Worm (Caenorhabditis elegans): ENCODE results near the gene F54E2.9.

The F54E2.9 gene

DNA sequence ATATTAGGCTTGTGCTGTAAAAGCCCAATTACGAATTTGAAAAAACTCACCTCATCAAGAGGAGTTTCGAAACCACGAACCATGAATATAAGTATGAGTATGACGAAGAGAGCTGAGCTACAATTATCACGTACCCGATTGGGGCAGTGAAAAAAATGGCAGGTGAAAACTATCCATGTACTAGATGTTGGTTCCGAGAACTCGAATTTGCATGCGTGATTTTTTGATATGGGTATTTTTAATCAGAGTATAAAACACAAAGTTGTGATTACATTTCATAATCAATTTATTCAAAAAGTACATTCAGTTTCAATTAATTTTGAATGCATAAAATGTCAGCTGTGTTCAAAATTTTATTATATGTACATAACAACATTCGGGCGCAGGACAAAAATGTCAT is at the start of gene F54E2.9:
Gene F54E2.9, minus strand, starts transcription at position 132 of the 400 bp plus-strand sequence.
- TF ChIP-seq W03F9.2 (tag; optimal IDR thresholded peaks at IDR 0.05) (no peak), dao-5 (tag; optimal IDR thresholded peaks at IDR 0.05) (no peak), him-1 (tag; optimal IDR thresholded peaks at IDR 0.05) (no peak)

DNA sequence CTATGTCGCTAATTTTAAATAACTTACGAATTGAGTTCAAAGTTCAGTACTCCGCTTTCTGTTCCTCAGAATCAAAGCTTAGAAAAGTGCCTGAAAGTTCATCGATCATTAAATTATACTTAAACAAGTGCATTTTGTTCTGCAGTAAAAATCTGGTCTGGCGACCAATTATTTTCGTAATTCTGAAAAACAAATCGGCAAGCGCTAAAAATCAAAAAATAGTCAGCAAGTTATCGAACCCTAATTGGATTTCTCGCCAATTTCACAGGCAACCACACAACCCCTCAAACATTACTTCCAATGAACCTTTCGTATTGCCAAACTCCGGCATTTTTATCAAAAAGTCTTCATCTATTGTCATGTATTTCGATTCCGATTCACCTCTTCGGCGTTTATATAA is 49.2 kb upstream of the F54E2.9 start, which contains the start of gene srh-272:
Gene srh-272, plus strand, starts transcription at position 301 of the 400 bp plus-strand sequence.
- TF ChIP-seq him-1 (tag; optimal IDR thresholded peaks at IDR 0.05) (no peak), dao-5 (tag; optimal IDR thresholded peaks at IDR 0.05) (no peak), W03F9.2 (tag; optimal IDR thresholded peaks at IDR 0.05) (no peak)

- no peak for TF ChIP-seq him-1 (tag; optimal IDR thresholded peaks at IDR 0.05)
- TF ChIP-seq W03F9.2 (tag; optimal IDR thresholded peaks at IDR 0.05), result no peak
- TF ChIP-seq dao-5 (tag; optimal IDR thresholded peaks at IDR 0.05), result no peak
Observed at ce11 chrV:2861505-2861904, 47.7 kb upstream of the F54E2.9 start, which contains the start of gene srh-270. srh-270 (minus strand) TSS chrV:2861605.

DNA sequence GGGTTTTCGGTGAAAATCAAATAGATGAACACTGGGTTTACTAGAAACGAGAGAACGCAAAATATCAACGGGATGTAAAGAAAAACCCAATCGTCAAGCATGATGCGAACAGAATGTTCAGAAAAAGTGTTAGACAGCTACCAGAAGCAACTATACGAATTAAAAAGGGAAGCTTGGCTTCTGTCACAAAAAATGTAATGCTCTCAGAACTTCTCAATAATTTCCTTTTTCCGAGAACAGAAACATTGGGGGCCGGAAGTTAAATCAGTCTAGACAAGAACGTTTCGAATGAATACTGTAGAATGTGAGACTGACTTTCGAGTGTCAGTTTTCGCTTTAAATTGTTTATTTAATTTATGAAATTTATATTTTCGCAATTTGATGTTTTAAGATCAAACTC is 46.0 kb upstream of the F54E2.9 start, which contains the start of gene srj-54:
Gene srj-54, minus strand, starts transcription at position 101 of the 400 bp plus-strand sequence.
- no peak for TF ChIP-seq dao-5 (tag; optimal IDR thresholded peaks at IDR 0.05)
- no peak for TF ChIP-seq him-1 (tag; optimal IDR thresholded peaks at IDR 0.05)
- no peak for TF ChIP-seq W03F9.2 (tag; optimal IDR thresholded peaks at IDR 0.05)

- TF ChIP-seq W03F9.2 (tag; optimal IDR thresholded peaks at IDR 0.05) (no peak), dao-5 (tag; optimal IDR thresholded peaks at IDR 0.05) (no peak)
Observed at ce11 chrV:2857842-2858241, 44.1 kb upstream of the F54E2.9 start, which contains the start of gene srj-55. srj-55 (minus strand) TSS chrV:2857942.

DNA sequence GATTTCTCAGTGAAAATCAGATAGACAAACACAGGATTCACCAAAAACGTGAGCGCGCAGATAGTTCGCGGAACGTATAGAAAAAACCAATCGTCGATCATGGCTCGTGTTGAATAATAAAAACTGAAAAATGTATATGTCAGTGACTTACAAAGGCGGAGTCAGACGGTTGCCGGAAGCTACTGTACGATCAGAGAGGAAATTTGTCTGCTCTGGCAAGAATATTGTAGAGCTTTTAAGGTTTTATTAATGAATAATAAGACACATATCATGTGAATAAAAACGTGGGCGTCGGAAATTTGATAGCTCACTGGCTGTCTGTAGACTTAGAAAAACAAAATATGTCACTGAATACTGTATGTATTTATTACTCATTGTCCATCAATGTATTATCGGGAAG is 41.7 kb upstream of the F54E2.9 start, which contains the start of gene srj-57:
Gene srj-57, minus strand, starts transcription at position 101 of the 400 bp plus-strand sequence.
- TF ChIP-seq W03F9.2 (tag; optimal IDR thresholded peaks at IDR 0.05) (no peak), him-1 (tag; optimal IDR thresholded peaks at IDR 0.05) (no peak), dao-5 (tag; optimal IDR thresholded peaks at IDR 0.05) (no peak)

ce11 chrV:2849071-2849470 is 35.3 kb upstream of the F54E2.9 start, which contains the start of gene ugt-53:
ugt-53 (plus strand) TSS chrV:2849343.
- TF ChIP-seq W03F9.2 (tag; optimal IDR thresholded peaks at IDR 0.05) (no peak), him-1 (tag; optimal IDR thresholded peaks at IDR 0.05) (no peak), dao-5 (tag; optimal IDR thresholded peaks at IDR 0.05) (no peak)

- TF ChIP-seq dao-5 (tag; optimal IDR thresholded peaks at IDR 0.05) (no peak), him-1 (tag; optimal IDR thresholded peaks at IDR 0.05) (no peak), W03F9.2 (tag; optimal IDR thresholded peaks at IDR 0.05) (no peak)
Observed at ce11 chrV:2848290-2848937, 34.6 kb upstream of the F54E2.9 start, which contains the start of gene srj-49. srj-49 (minus strand) TSS chrV:2848340.

ce11 chrV:2845771-2846170 is 32.0 kb upstream of the F54E2.9 start, which contains the start of gene srj-44:
srj-44 (minus strand) TSS chrV:2845871.
- TF ChIP-seq dao-5 (tag; optimal IDR thresholded peaks at IDR 0.05) (no peak), W03F9.2 (tag; optimal IDR thresholded peaks at IDR 0.05) (no peak), him-1 (tag; optimal IDR thresholded peaks at IDR 0.05) (no peak)

ce11 chrV:2836501-2836900 is 22.7 kb upstream of the F54E2.9 start, which contains the start of gene srj-45:
srj-45 (minus strand) TSS chrV:2836601.
- no peak for TF ChIP-seq him-1 (tag; optimal IDR thresholded peaks at IDR 0.05)
- TF ChIP-seq W03F9.2 (tag; optimal IDR thresholded peaks at IDR 0.05), result no peak
- no peak for TF ChIP-seq dao-5 (tag; optimal IDR thresholded peaks at IDR 0.05)

DNA sequence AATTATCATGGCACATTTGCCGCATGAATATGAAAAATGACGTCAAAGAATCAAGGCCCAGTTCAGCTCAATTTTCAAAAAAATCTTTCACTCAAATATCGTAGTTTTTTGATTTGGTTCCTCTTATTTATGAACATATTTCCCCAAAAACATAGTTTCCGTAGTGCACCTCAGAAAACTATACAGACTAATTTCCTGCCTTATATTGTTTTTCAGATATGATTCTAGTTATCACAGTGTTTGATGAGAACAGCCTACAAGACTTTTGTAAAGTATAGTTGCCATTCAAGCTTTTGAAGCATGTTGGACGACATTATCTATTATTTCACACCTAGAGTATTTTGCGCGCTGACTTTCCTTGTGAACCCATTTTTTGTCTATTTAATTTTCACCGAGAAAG is 18.9 kb upstream of the F54E2.9 start, which contains the start of gene srj-50:
Gene srj-50, plus strand, starts transcription at position 301 of the 400 bp plus-strand sequence.
- TF ChIP-seq him-1 (tag; optimal IDR thresholded peaks at IDR 0.05) (no peak), dao-5 (tag; optimal IDR thresholded peaks at IDR 0.05) (no peak), W03F9.2 (tag; optimal IDR thresholded peaks at IDR 0.05) (no peak)

- no peak for TF ChIP-seq W03F9.2 (tag; optimal IDR thresholded peaks at IDR 0.05)
- no peak for TF ChIP-seq him-1 (tag; optimal IDR thresholded peaks at IDR 0.05)
- TF ChIP-seq dao-5 (tag; optimal IDR thresholded peaks at IDR 0.05), result no peak
Observed at ce11 chrV:2830817-2831216, 17.0 kb upstream of the F54E2.9 start, which contains the start of gene srw-2. srw-2 (plus strand) TSS chrV:2830878.

DNA sequence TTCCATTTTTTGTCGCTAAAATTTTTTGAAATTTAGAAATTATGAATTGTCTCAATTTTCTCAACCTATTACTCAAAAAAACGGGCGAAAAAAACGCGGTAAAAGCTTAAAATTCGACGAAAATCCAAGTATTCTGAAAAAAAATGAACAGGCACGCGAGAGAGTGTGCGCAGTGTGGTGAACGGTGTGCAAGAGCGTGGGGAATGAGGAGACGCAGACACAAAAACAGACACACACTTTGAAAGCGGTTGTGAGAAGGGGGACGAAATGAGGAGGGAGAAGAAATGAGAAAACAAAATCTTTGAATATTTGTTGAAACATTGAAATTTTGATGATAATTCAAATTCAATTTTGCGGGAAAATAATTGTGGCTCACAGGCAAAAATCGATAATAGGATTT is 13.0 kb upstream of the F54E2.9 start, which contains the start of gene T03D3.5:
Gene T03D3.5, minus strand, starts transcription at position 21 of the 400 bp plus-strand sequence.
- TF ChIP-seq him-1 (tag; optimal IDR thresholded peaks at IDR 0.05) (no peak), W03F9.2 (tag; optimal IDR thresholded peaks at IDR 0.05) (no peak), dao-5 (tag; optimal IDR thresholded peaks at IDR 0.05) (no peak)

- no peak for TF ChIP-seq him-1 (tag; optimal IDR thresholded peaks at IDR 0.05)
- TF ChIP-seq W03F9.2 (tag; optimal IDR thresholded peaks at IDR 0.05), result no peak
- TF ChIP-seq dao-5 (tag; optimal IDR thresholded peaks at IDR 0.05), result no peak
Observed at ce11 chrV:2825978-2826377, 12.2 kb upstream of the F54E2.9 start.
